Worm (Caenorhabditis elegans) whole organism, mixed stage, embryonic: ENCODE data around the gene B0454.8.

Experiments
- drap-1 ChIP-seq: fragments of 200-800 bp; sonication (Bioruptor generic); optimal IDR thresholded peaks from 3 replicates; lab custom pipeline; 2018; ENCODE audit warnings: mild to moderate bottlenecking, missing genetic modification characterization, missing compliant biosample characterization
- ham-2 ChIP-seq: fragments of 200-800 bp; sonication (Bioruptor generic); optimal IDR thresholded peaks from 2 replicates; lab custom pipeline; 2018; ENCODE audit warnings: mild to moderate bottlenecking, missing genetic modification characterization, missing compliant biosample characterization
- hlh-1 ChIP-seq: fragments of 150-350 bp; optimal IDR thresholded peaks from 2 replicates; lab custom pipeline; 2014; ENCODE audit warnings: missing biosample characterization, missing genetic modification reagents, missing genetic modification characterization
- lsy-2 ChIP-seq: fragments of 150-350 bp; optimal IDR thresholded peaks from 2 replicates; lab custom pipeline; 2014; ENCODE audit warnings: missing biosample characterization, missing genetic modification characterization
- mab-5 ChIP-seq: fragments of 150-350 bp; optimal IDR thresholded peaks from 2 replicates; lab custom pipeline; 2014; ENCODE audit warnings: missing biosample characterization, missing genetic modification characterization
- mep-1 ChIP-seq: fragments of 150-350 bp; optimal IDR thresholded peaks from 2 replicates; lab custom pipeline; 2017; ENCODE audit warnings: missing biosample characterization, missing genetic modification reagents, missing genetic modification characterization, inconsistent platforms
- mls-2 ChIP-seq: sonication (generic microtip); optimal IDR thresholded peaks from 2 replicates; lab custom pipeline; 2016; ENCODE audit warnings: mild to moderate bottlenecking, missing genetic modification characterization, moderate library complexity, missing compliant biosample characterization
- nhr-237 ChIP-seq: fragments of 150-350 bp; optimal IDR thresholded peaks from 2 replicates; lab custom pipeline; 2014; ENCODE audit warnings: missing biosample characterization, missing genetic modification characterization
- nhr-76 ChIP-seq: sonication (generic microtip); optimal IDR thresholded peaks from 2 replicates; lab custom pipeline; 2017; ENCODE audit warnings: missing biosample characterization, missing genetic modification characterization
- pha-4 ChIP-seq: fragments of 150-350 bp; optimal IDR thresholded peaks from 2 replicates; lab custom pipeline; 2018; ENCODE audit warnings: missing biosample characterization, missing genetic modification reagents, missing genetic modification characterization
- snpc-4 ChIP-seq: fragments of 150-350 bp; optimal IDR thresholded peaks from 2 replicates; lab custom pipeline; 2014; ENCODE audit warnings: missing biosample characterization, missing genetic modification characterization

- TF ChIP-seq nhr-237 (tag; lab: Kevin White, UChicago), result no peak
- TF ChIP-seq drap-1 (GFP tag; lab: Kevin White, UChicago), result no peak
- TF ChIP-seq mls-2 (tag; lab: Kevin White, UChicago), result no peak
- no peak for TF ChIP-seq mep-1
- TF ChIP-seq lsy-2 (tag; lab: Kevin White, UChicago), result no peak
- TF ChIP-seq ham-2 (GFP tag; lab: Kevin White, UChicago), result no peak
- no peak for TF ChIP-seq pha-4 (tag; lab: Kevin White, UChicago)
- no peak for TF ChIP-seq snpc-4
- no peak for TF ChIP-seq mab-5 (tag; lab: Kevin White, UChicago)
- no peak for TF ChIP-seq nhr-76 (tag; lab: Kevin White, UChicago)
- TF ChIP-seq hlh-1 (tag; lab: Kevin White, UChicago), result no peak
Measured at ce11 chrII:3061605-3062004, 18.3 kb upstream of the B0454.8 start.
